Worm (Caenorhabditis elegans): Measurements from ENCODE around the gene col-125.
"Not testable (repeated sequence)": the region's sequence is repeated elsewhere in the genome, so short reads cannot be mapped to it uniquely, and the experiment has no call there.

The col-125 gene

ce11 chrIV:11186729-11187128 lies 38.6 kb upstream of the col-125 start, which contains the start of gene sdz-27:
TSS of gene sdz-27 (plus strand) at chrIV:11187029.
- TF ChIP-seq fkh-4 (tag; optimal IDR thresholded peaks at IDR 0.05; ENCODE audit: borderline replicate concordance): no peak
- TF ChIP-seq nhr-84 (tag; optimal IDR thresholded peaks at IDR 0.05): no peak
- TF ChIP-seq nhr-90 (tag; optimal IDR thresholded peaks at IDR 0.05; ENCODE audit: poor library complexity): no peak

- TF ChIP-seq hpl-2 (GFP tag; optimal IDR thresholded peaks at IDR 0.05): no peak
- no peak for TF ChIP-seq C04F5.9 (tag; optimal IDR thresholded peaks at IDR 0.05)
- TF ChIP-seq hlh-17 (GFP tag; optimal IDR thresholded peaks at IDR 0.05; ENCODE audit: borderline replicate concordance): no peak
- no peak for TF ChIP-seq unc-130 (tag; optimal IDR thresholded peaks at IDR 0.05)
- TF ChIP-seq lin-39 (tag; optimal IDR thresholded peaks at IDR 0.05): no peak
- TF ChIP-seq tlp-1 (tag; optimal IDR thresholded peaks at IDR 0.05): no peak
- no peak for TF ChIP-seq snpc-4 (tag; optimal IDR thresholded peaks at IDR 0.05)
- TF ChIP-seq aly-2 (tag; optimal IDR thresholded peaks at IDR 0.05): no peak
- no peak for TF ChIP-seq jun-1 (tag; optimal IDR thresholded peaks at IDR 0.05)
- TF ChIP-seq isw-1 (GFP tag; IDR thresholded peaks at IDR 0.05): no peak
- TF ChIP-seq ces-1 (GFP tag; optimal IDR thresholded peaks at IDR 0.05): no peak
- TF ChIP-seq ztf-11 (tag; optimal IDR thresholded peaks at IDR 0.05): no peak
- TF ChIP-seq nhr-19 (GFP tag; conservative IDR thresholded peaks at IDR 0.05): no peak
- no peak for TF ChIP-seq nhr-84 (tag; optimal IDR thresholded peaks at IDR 0.05)
- TF ChIP-seq zag-1 (tag; optimal IDR thresholded peaks at IDR 0.05): no peak
- TF ChIP-seq grh-1 (GFP tag; IDR thresholded peaks at IDR 0.05): no peak
- no peak for TF ChIP-seq dpl-1 (GFP tag; optimal IDR thresholded peaks at IDR 0.05)
These were observed 35.9 kb upstream of the col-125 start, which contains the start of gene fbxb-79 for ce11 chrIV:11189411-11189810. TSS of gene fbxb-79 (minus strand) at chrIV:11189511.

ce11 chrIV:11198983-11199382 lies 26.3 kb upstream of the col-125 start, which contains the start of gene R07H5.16:
TSS of gene R07H5.16 (plus strand) at chrIV:11199330.
- TF ChIP-seq isw-1 (GFP tag; IDR thresholded peaks at IDR 0.05) (peak; percentile 15; the same call in 1 of the 2 replicates), rnt-1 (tag; optimal IDR thresholded peaks at IDR 0.05) (peak; percentile 2)

- TF ChIP-seq nhr-19 (GFP tag; conservative IDR thresholded peaks at IDR 0.05): peak; percentile 30
These were observed 24.6 kb upstream of the col-125 start for ce11 chrIV:11200682-11201081.

- TF ChIP-seq nhr-47 (tag; optimal IDR thresholded peaks at IDR 0.05); snu-23 (GFP tag; optimal IDR thresholded peaks at IDR 0.05); unc-62 (GFP tag; optimal IDR thresholded peaks at IDR 0.05): not testable (repeated sequence)
These were observed 22.9 kb upstream of the col-125 start, which contains the start of gene R07H5.11 for ce11 chrIV:11202389-11202788. TSS of gene R07H5.11 (plus strand) at chrIV:11202768.

- TF ChIP-seq fkh-4 (tag; optimal IDR thresholded peaks at IDR 0.05; ENCODE audit: borderline replicate concordance): no peak
- TF ChIP-seq efl-1 (optimal IDR thresholded peaks at IDR 0.05): no peak
- TF ChIP-seq efl-1 (GFP tag; optimal IDR thresholded peaks at IDR 0.05 in 1 of 2): no peak
- no peak for TF ChIP-seq nhr-237 (tag; optimal IDR thresholded peaks at IDR 0.05)
- no peak for TF ChIP-seq ceh-88 (GFP tag; IDR thresholded peaks at IDR 0.05)
- TF ChIP-seq aha-1 (tag; optimal IDR thresholded peaks at IDR 0.05): no peak
- no peak for TF ChIP-seq F16B12.6 (tag; optimal IDR thresholded peaks at IDR 0.05)
- TF ChIP-seq pqm-1 (tag; optimal IDR thresholded peaks at IDR 0.05): no peak
- TF ChIP-seq skn-1 (tag; optimal IDR thresholded peaks at IDR 0.05): no peak
- TF ChIP-seq efl-3 (GFP tag; optimal IDR thresholded peaks at IDR 0.05): no peak
- TF ChIP-seq ama-1 (optimal IDR thresholded peaks at IDR 0.05): no peak
- no peak for TF ChIP-seq sox-4 (tag; optimal IDR thresholded peaks at IDR 0.05)
- TF ChIP-seq ceh-82 (tag; optimal IDR thresholded peaks at IDR 0.05): no peak
- no peak for TF ChIP-seq blmp-1 (tag; optimal IDR thresholded peaks at IDR 0.05)
- no peak for TF ChIP-seq nhr-11 (tag; optimal IDR thresholded peaks at IDR 0.05)
These were observed 18.1 kb upstream of the col-125 start, which contains the start of gene R07H5.9 for ce11 chrIV:11207186-11207585. TSS of gene R07H5.9 (plus strand) at chrIV:11207486.

All from whole organism, L1 larva.